Fruit fly (Drosophila melanogaster) whole organism, embryonic: ENCODE data around the gene CG31792.

ENCODE experiments used
- B-H2 ChIP-seq: fragments of 200-800 bp; sonication (Bioruptor generic); optimal IDR thresholded peaks from 2 replicates; lab custom pipeline; 2018; ENCODE audit warnings: missing biosample characterization, mild to moderate bottlenecking, missing genetic modification characterization
- Bteb2 ChIP-seq: fragments of 200-800 bp; sonication (Bioruptor generic); optimal IDR thresholded peaks from 2 replicates; lab custom pipeline; 2016; ENCODE audit warnings: missing biosample characterization, missing genetic modification characterization
- CG12236 ChIP-seq: fragments of 200-800 bp; sonication (Bioruptor generic); optimal IDR thresholded peaks from 2 replicates; lab custom pipeline; 2016; ENCODE audit warnings: missing biosample characterization, missing genetic modification characterization
- CG12744 ChIP-seq: fragments of 200-800 bp; sonication (Bioruptor generic); optimal IDR thresholded peaks from 2 replicates; lab custom pipeline; 2016; ENCODE audit warnings: missing biosample characterization, missing genetic modification characterization
- CG13775 ChIP-seq: fragments of 200-800 bp; sonication (Bioruptor generic); optimal IDR thresholded peaks from 3 replicates; lab custom pipeline; 2017; ENCODE audit warnings: missing biosample characterization, mild to moderate bottlenecking, missing genetic modification characterization
- CG14441 ChIP-seq: fragments of 200-800 bp; sonication (Bioruptor generic); IDR thresholded peaks from 2 replicates; pipeline ENCODE4 v1.3.6; 2022; ENCODE audit warnings: missing biosample characterization, missing genetic modification characterization
- CG14667 ChIP-seq: fragments of 200-800 bp; sonication (Bioruptor generic); IDR thresholded peaks from 2 replicates; pipeline ENCODE4 v1.3.6; 2022; ENCODE audit warnings: missing biosample characterization, missing genetic modification characterization
- CG14710 ChIP-seq: fragments of 200-800 bp; sonication (Bioruptor generic); optimal IDR thresholded peaks from 3 replicates; lab custom pipeline; 2019; ENCODE audit warnings: missing biosample characterization, mild to moderate bottlenecking, missing genetic modification characterization, moderate library complexity
- CG14860 ChIP-seq: fragments of 200-800 bp; sonication (Bioruptor generic); IDR thresholded peaks from 3 replicates; pipeline ENCODE4 v1.3.6; 2022; ENCODE audit warnings: missing biosample characterization, missing genetic modification characterization; ENCODE audit not compliant: partially characterized antibody
- CG15011 ChIP-seq: fragments of 200-800 bp; sonication (Bioruptor generic); optimal IDR thresholded peaks from 3 replicates; lab custom pipeline; 2018; ENCODE audit warnings: missing biosample characterization, mild to moderate bottlenecking, missing genetic modification characterization
- CG16779 ChIP-seq: fragments of 200-800 bp; sonication (Bioruptor generic); IDR thresholded peaks from 2 replicates; pipeline ENCODE4 v1.3.6; 2022; ENCODE audit warnings: missing biosample characterization, missing genetic modification characterization
- CG17328 ChIP-seq: fragments of 200-800 bp; sonication (Bioruptor generic); IDR thresholded peaks from 2 replicates; pipeline ENCODE4 v1.3.6; 2022; ENCODE audit warnings: missing biosample characterization, missing genetic modification characterization
- CG17385 ChIP-seq: fragments of 200-800 bp; sonication (Bioruptor generic); optimal IDR thresholded peaks from 3 replicates; lab custom pipeline; 2018; ENCODE audit warnings: missing biosample characterization, mild to moderate bottlenecking, missing genetic modification characterization
- CG17612 ChIP-seq: fragments of 200-800 bp; sonication (Bioruptor generic); IDR thresholded peaks from 2 replicates; pipeline ENCODE4 v1.3.6; 2022; ENCODE audit warnings: missing biosample characterization, missing genetic modification characterization
- CG17802 ChIP-seq: fragments of 200-800 bp; sonication (Bioruptor generic); optimal IDR thresholded peaks from 2 replicates; lab custom pipeline; 2018; ENCODE audit warnings: missing biosample characterization, mild to moderate bottlenecking, missing genetic modification characterization, moderate library complexity
- CG17829 ChIP-seq: fragments of 200-800 bp; optimal IDR thresholded peaks from 2 replicates; lab custom pipeline; 2019; ENCODE audit warnings: missing biosample characterization, mild to moderate bottlenecking, missing genetic modification characterization, moderate library complexity
- CG31441 ChIP-seq: fragments of 200-800 bp; sonication (Bioruptor generic); IDR thresholded peaks from 2 replicates; pipeline ENCODE4 v1.3.6; 2022; ENCODE audit warnings: missing biosample characterization, missing genetic modification characterization
- CG32532 ChIP-seq: fragments of 200-800 bp; sonication (Bioruptor generic); IDR thresholded peaks from 2 replicates; pipeline ENCODE4 v1.3.6; 2022; ENCODE audit warnings: missing biosample characterization, missing genetic modification characterization
- CG33213 ChIP-seq: fragments of 200-800 bp; sonication (Bioruptor generic); optimal IDR thresholded peaks from 3 replicates; lab custom pipeline; 2016; ENCODE audit warnings: missing biosample characterization, missing genetic modification characterization
- CG3407 ChIP-seq: fragments of 200-800 bp; sonication (Bioruptor generic); optimal IDR thresholded peaks from 2 replicates; lab custom pipeline; 2018; ENCODE audit warnings: missing biosample characterization, mild to moderate bottlenecking, missing genetic modification characterization
- CG3838 ChIP-seq: fragments of 200-800 bp; sonication (Bioruptor generic); optimal IDR thresholded peaks from 3 replicates; lab custom pipeline; 2016; ENCODE audit warnings: missing biosample characterization, missing genetic modification characterization
- CG3847 ChIP-seq: fragments of 200-800 bp; sonication (Bioruptor generic); IDR thresholded peaks from 2 replicates; pipeline ENCODE4 v1.3.6; 2022; ENCODE audit warnings: missing biosample characterization, missing genetic modification characterization
- CG4360 ChIP-seq: fragments of 200-800 bp; sonication (Bioruptor generic); IDR thresholded peaks from 2 replicates; pipeline ENCODE4 v1.3.6; 2022; ENCODE audit warnings: missing biosample characterization, missing genetic modification characterization
- CG4617 ChIP-seq: fragments of 200-800 bp; sonication (Bioruptor generic); optimal IDR thresholded peaks from 3 replicates; lab custom pipeline; 2016; ENCODE audit warnings: missing biosample characterization, missing genetic modification characterization, borderline replicate concordance
- CG6689 ChIP-seq: fragments of 200-800 bp; sonication (Bioruptor generic); IDR thresholded peaks from 2 replicates; pipeline ENCODE4 v1.3.6; 2022; ENCODE audit warnings: missing biosample characterization, missing genetic modification characterization
- CG9932 ChIP-seq: fragments of 200-800 bp; sonication (Bioruptor generic); IDR thresholded peaks from 2 replicates; pipeline ENCODE4 v1.3.6; 2022; ENCODE audit warnings: missing biosample characterization, missing genetic modification characterization
- CoRest ChIP-seq: fragments of 200-800 bp; sonication (Bioruptor generic); optimal IDR thresholded peaks from 3 replicates; lab custom pipeline; 2018; ENCODE audit warnings: missing biosample characterization, mild to moderate bottlenecking, missing genetic modification characterization, moderate library complexity
- Dek ChIP-seq: fragments of 200-800 bp; sonication (Bioruptor generic); optimal IDR thresholded peaks from 3 replicates; lab custom pipeline; 2019; ENCODE audit warnings: missing biosample characterization, mild to moderate bottlenecking, missing genetic modification characterization, moderate library complexity
- Dll ChIP-seq: fragments of 200-800 bp; sonication (Bioruptor generic); IDR thresholded peaks from 4 replicates; pipeline ENCODE4 v1.3.6; 2022; ENCODE audit warnings: missing biosample characterization, missing genetic modification characterization; ENCODE audit not compliant: partially characterized antibody
- HHEX ChIP-seq: fragments of 200-800 bp; sonication (Bioruptor generic); optimal IDR thresholded peaks from 3 replicates; lab custom pipeline; 2017; ENCODE audit warnings: missing biosample characterization, mild to moderate bottlenecking, missing genetic modification characterization, missing genetic modification reagents
- MBD-R2 ChIP-seq: fragments of 200-800 bp; sonication (Bioruptor generic); IDR thresholded peaks from 2 replicates; pipeline ENCODE4 v1.3.6; 2022; ENCODE audit warnings: missing biosample characterization, missing genetic modification characterization
- Sry-δ ChIP-seq: fragments of 200-800 bp; sonication (Bioruptor generic); optimal IDR thresholded peaks from 2 replicates; lab custom pipeline; 2016; ENCODE audit warnings: missing biosample characterization, missing genetic modification characterization
- Ssrp ChIP-seq: fragments of 200-800 bp; sonication (Bioruptor generic); optimal IDR thresholded peaks from 2 replicates; lab custom pipeline; 2018; ENCODE audit warnings: missing biosample characterization, mild to moderate bottlenecking, missing genetic modification characterization, moderate library complexity
- TFAM ChIP-seq: fragments of 200-800 bp; sonication (Bioruptor generic); optimal IDR thresholded peaks from 2 replicates; lab custom pipeline; 2017; ENCODE audit warnings: missing biosample characterization, missing genetic modification characterization, inconsistent platforms
- Vsx1 ChIP-seq: fragments of 200-800 bp; sonication (Bioruptor generic); optimal IDR thresholded peaks from 2 replicates; lab custom pipeline; 2017; ENCODE audit warnings: missing biosample characterization, mild to moderate bottlenecking, missing genetic modification characterization, missing genetic modification reagents
- aop ChIP-seq: fragments of 200-800 bp; sonication (Bioruptor generic); IDR thresholded peaks from 2 replicates; pipeline ENCODE4 v1.3.6; 2022; ENCODE audit warnings: missing biosample characterization, missing genetic modification characterization
- ara ChIP-seq: fragments of 200-800 bp; sonication (Bioruptor generic); IDR thresholded peaks from 2 replicates; pipeline ENCODE4 v1.3.6; 2022; ENCODE audit warnings: missing biosample characterization, missing genetic modification characterization
- az2 ChIP-seq: fragments of 200-800 bp; sonication (Bioruptor generic); optimal IDR thresholded peaks from 3 replicates; lab custom pipeline; 2016; ENCODE audit warnings: missing biosample characterization, missing genetic modification characterization
- cas ChIP-seq: fragments of 200-800 bp; sonication (Bioruptor generic); IDR thresholded peaks from 2 replicates; pipeline ENCODE4 v1.3.6; 2022; ENCODE audit warnings: missing biosample characterization, missing genetic modification characterization
- dimm ChIP-seq: fragments of 200-800 bp; sonication (Bioruptor generic); IDR thresholded peaks from 2 replicates; pipeline ENCODE4 v1.3.6; 2022; ENCODE audit warnings: missing biosample characterization, missing genetic modification characterization
- gfzf ChIP-seq: fragments of 200-800 bp; sonication (Bioruptor generic); optimal IDR thresholded peaks from 2 replicates; lab custom pipeline; 2016; ENCODE audit warnings: missing biosample characterization, mild to moderate bottlenecking, missing genetic modification characterization, moderate library complexity
- nau ChIP-seq: fragments of 200-800 bp; sonication (Bioruptor generic); optimal IDR thresholded peaks from 3 replicates; lab custom pipeline; 2017; ENCODE audit warnings: missing biosample characterization, mild to moderate bottlenecking, missing genetic modification characterization, missing genetic modification reagents
- p53 ChIP-seq: fragments of 200-800 bp; sonication (Bioruptor generic); optimal IDR thresholded peaks from 2 replicates; lab custom pipeline; 2016; ENCODE audit warnings: missing biosample characterization, missing genetic modification characterization
- pnt ChIP-seq: fragments of 200-800 bp; sonication (Bioruptor generic); optimal IDR thresholded peaks from 3 replicates; lab custom pipeline; 2016; ENCODE audit warnings: missing biosample characterization, missing genetic modification characterization
- repo ChIP-seq: fragments of 200-800 bp; sonication (Bioruptor generic); optimal IDR thresholded peaks from 2 replicates; lab custom pipeline; 2016; ENCODE audit warnings: missing biosample characterization, missing genetic modification characterization
- slbo ChIP-seq: fragments of 200-800 bp; sonication (Bioruptor generic); IDR thresholded peaks from 2 replicates; pipeline ENCODE4 v1.3.6; 2022; ENCODE audit warnings: missing biosample characterization, missing genetic modification characterization
- tna ChIP-seq: fragments of 200-800 bp; sonication (Bioruptor generic); IDR thresholded peaks from 2 replicates; pipeline ENCODE4 v1.3.6; 2022; ENCODE audit warnings: missing biosample characterization, missing genetic modification characterization; ENCODE audit not compliant: partially characterized antibody
- wek ChIP-seq: fragments of 200-800 bp; sonication (Bioruptor generic); optimal IDR thresholded peaks from 3 replicates; lab custom pipeline; 2018; ENCODE audit warnings: missing biosample characterization, mild to moderate bottlenecking, missing genetic modification characterization, moderate library complexity

Gene CG31792

dm6 chr2L:18957142-18957674, 40.0 kb upstream of the CG31792 start, which contains the start of gene Bhmt (continued):
- peak; percentile 69 for TF ChIP-seq CG9932 (GFP tag; lab: Robert Waterston, UW)
- TF ChIP-seq CG17328 (GFP tag; lab: Robert Waterston, UW), result peak; percentile 66
- peak; percentile 46 for TF ChIP-seq B-H2 (GFP tag; lab: Kevin White, UChicago)
- peak; percentile 67 for TF ChIP-seq Dek (tag; lab: Kevin White, UChicago)
- peak; percentile 21 for TF ChIP-seq az2 (GFP tag; lab: Kevin White, UChicago)
- TF ChIP-seq CG14667, result peak; percentile 56
- no peak for TF ChIP-seq TFAM (GFP tag; lab: Kevin White, UChicago)
- TF ChIP-seq CG14441, result peak; percentile 78
- no peak for TF ChIP-seq CG4360 (GFP tag; lab: Robert Waterston, UW)
- TF ChIP-seq CoRest (tag; lab: Kevin White, UChicago), result peak; percentile 76
- peak; percentile 60 for TF ChIP-seq CG3847 (GFP tag; lab: Robert Waterston, UW)
- TF ChIP-seq CG17829 (tag; lab: Kevin White, UChicago), result peak; percentile 71
- peak; percentile 68 for TF ChIP-seq CG6689 (GFP tag; lab: Robert Waterston, UW)
- TF ChIP-seq CG3838 (GFP tag; lab: Kevin White, UChicago), result no peak
- peak; percentile 35 for TF ChIP-seq Vsx1 (GFP tag; lab: Kevin White, UChicago)

dm6 chr2L:18965367-18966213, 31.7 kb upstream of the CG31792 start:
- TF ChIP-seq tna (GFP tag; lab: Robert Waterston, UW) (no peak), aop (GFP tag; lab: Robert Waterston, UW) (no peak), CG12744 (GFP tag; lab: Kevin White, UChicago) (no peak), pnt (GFP tag; lab: Kevin White, UChicago) (no peak), CG17385 (GFP tag; lab: Kevin White, UChicago) (no peak), Ssrp (no peak), CG3407 (GFP tag; lab: Kevin White, UChicago) (no peak), CG4617 (no peak), CG15011 (GFP tag; lab: Kevin White, UChicago) (peak; percentile 72), dimm (GFP tag; lab: Robert Waterston, UW) (no peak), p53 (GFP tag; lab: Kevin White, UChicago) (no peak), CG13775 (GFP tag; lab: Kevin White, UChicago) (peak; percentile 22), Dll (GFP tag; lab: Robert Waterston, UW) (no peak), wek (GFP tag; lab: Kevin White, UChicago) (no peak), CG16779 (GFP tag; lab: Robert Waterston, UW) (peak; percentile 40; the same call in 1 of the 2 replicates), gfzf (GFP tag; lab: Kevin White, UChicago) (no peak), CG12236 (no peak), HHEX (GFP tag; lab: Kevin White, UChicago) (no peak), CG31441 (no peak), cas (GFP tag; lab: Robert Waterston, UW) (no peak), CG32532 (GFP tag; lab: Robert Waterston, UW) (0 out of 2 replicates have a peak, but pooled peaks have one; percentile 47), MBD-R2 (GFP tag; lab: Robert Waterston, UW) (no peak), repo (GFP tag; lab: Kevin White, UChicago) (no peak), nau (no peak), slbo (peak; percentile 74), ara (GFP tag; lab: Robert Waterston, UW) (0 out of 2 replicates have a peak, but pooled peaks have one; percentile 25), CG33213 (no peak), Bteb2 (no peak), CG14860 (GFP tag; lab: Robert Waterston, UW) (no peak), Sry-δ (GFP tag; lab: Kevin White, UChicago) (no peak), CG17612 (no peak), CG17802 (tag; lab: Kevin White, UChicago) (no peak), CG14710 (tag; lab: Kevin White, UChicago) (no peak)
